Worm (Caenorhabditis elegans) whole organism, L4/young adult: ENCODE measurements around the gene F08F3.1.

Experiments used
- W03F9.2 ChIP-seq: fragments of 150-350 bp; optimal IDR thresholded peaks from 2 replicates; lab custom pipeline; 2014; ENCODE audit warnings: missing biosample characterization, missing genetic modification characterization
- dao-5 ChIP-seq: sonication (generic microtip); optimal IDR thresholded peaks from 2 replicates; lab custom pipeline; 2016; ENCODE audit warnings: missing genotype, missing genetic modification characterization, moderate library complexity, missing compliant biosample characterization
- him-1 ChIP-seq: sonication (generic microtip); optimal IDR thresholded peaks from 2 replicates; lab custom pipeline; 2016; ENCODE audit warnings: missing genotype, missing genetic modification reagents, missing genetic modification characterization, missing compliant biosample characterization

- TF ChIP-seq him-1 (no peak), dao-5 (tag; lab: Kevin White, UChicago) (no peak), W03F9.2 (tag; lab: Kevin White, UChicago) (no peak)
Measured at ce11 chrV:5490205-5490604, 44.3 kb downstream of the F08F3.1 start, which contains the start of gene T05C3.6.
